Worm (Caenorhabditis elegans): Measurements from ENCODE around the gene pitr-4.

Gene pitr-4

DNA sequence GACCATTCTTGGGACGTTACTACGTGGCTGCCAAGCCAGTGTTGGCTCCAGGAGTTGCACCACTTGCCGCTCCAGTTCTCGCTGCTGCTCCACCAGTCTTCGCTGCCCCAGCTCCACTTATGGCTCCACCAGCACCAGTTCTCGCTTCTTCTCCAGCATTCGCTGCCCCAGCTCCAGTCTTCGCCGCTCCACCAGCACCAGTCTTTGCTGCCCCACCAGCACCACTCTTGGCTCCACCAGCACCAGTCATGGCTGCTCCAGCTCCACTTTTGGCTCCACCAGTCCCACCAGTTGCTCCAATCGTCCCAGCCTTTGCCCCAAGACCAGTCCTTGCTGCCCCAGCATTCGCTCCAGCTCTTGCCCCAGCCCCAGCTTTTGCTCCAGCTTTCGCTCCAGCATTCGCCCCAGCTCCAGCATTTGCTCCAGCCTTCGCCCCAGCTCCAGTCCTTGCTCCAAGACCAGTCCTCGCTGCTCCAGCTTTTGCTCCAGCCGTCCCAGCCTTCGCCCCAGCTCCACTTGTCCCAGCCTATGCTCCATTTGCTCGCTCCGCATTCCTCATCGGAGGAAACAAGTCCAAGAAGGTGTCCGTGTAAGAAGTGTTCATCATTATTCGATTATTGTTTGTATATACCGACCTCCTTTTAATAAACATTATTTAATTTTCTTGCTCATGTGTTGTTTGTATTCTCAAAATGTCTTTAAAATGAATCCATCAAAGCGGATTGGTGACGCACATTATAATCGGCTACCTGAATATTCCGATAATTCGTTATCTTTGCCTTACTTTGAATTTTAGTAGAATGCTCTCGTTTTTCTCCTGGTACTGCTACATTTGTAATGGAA, 35.6 kb downstream of the pitr-4 start, which contains the start of gene T06E4.7 (continued):
- TF ChIP-seq Y53G8AR.9 (GFP tag; conservative IDR thresholded peaks at IDR 0.05) (no peak), lir-1 (GFP tag; conservative IDR thresholded peaks at IDR 0.05) (no peak), ceh-27 (GFP tag; optimal IDR thresholded peaks at IDR 0.05) (peak; percentile 13), hrde-1 (tag; optimal IDR thresholded peaks at IDR 0.05; ENCODE audit: borderline replicate concordance) (no peak), F37B4.10 (GFP tag; IDR thresholded peaks at IDR 0.05) (0 out of 2 replicates have a peak, but pooled peaks have one; percentile 4), chd-7 (tag; optimal IDR thresholded peaks at IDR 0.05) (peak; percentile 32), ztf-25 (GFP tag; IDR thresholded peaks at IDR 0.05) (0 out of 2 replicates have a peak, but pooled peaks have one; percentile 41), dox-1 (GFP tag; IDR thresholded peaks at IDR 0.05) (0 out of 2 replicates have a peak, but pooled peaks have one; percentile 34), B0261.1 (tag; optimal IDR thresholded peaks at IDR 0.05) (no peak), rcor-1 (GFP tag; IDR thresholded peaks at IDR 0.05) (no peak), ceh-91 (GFP tag; IDR thresholded peaks at IDR 0.05) (no peak)

DNA sequence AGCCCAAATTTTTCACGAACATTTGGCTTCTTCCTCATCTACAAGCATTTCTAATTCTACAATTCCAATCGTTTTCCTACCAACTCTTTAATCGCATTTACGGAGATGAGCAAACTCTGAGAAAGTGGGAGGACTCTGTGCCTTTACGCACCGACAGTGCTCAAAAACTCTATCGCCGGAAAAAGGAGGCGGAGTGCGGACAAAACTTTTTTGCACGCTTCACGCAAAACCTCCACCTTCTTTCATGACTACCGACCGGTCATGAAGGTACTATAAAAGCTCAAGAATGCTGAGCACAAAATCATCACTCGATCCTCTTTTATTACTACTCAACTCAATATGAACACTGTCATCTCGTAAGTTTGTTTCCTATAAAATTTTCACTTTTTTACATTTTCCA, 36.3 kb downstream of the pitr-4 start, which contains the start of gene idpc-4:
Gene idpc-4, plus strand, starts transcription at position 301 of the 400 bp plus-strand sequence.
- no peak for TF ChIP-seq nhr-90 (tag; optimal IDR thresholded peaks at IDR 0.05)
- TF ChIP-seq hlh-26 (GFP tag; conservative IDR thresholded peaks at IDR 0.05): no peak
- TF ChIP-seq zim-3 (tag; optimal IDR thresholded peaks at IDR 0.05): no peak
- TF ChIP-seq lsl-1 (GFP tag; optimal IDR thresholded peaks at IDR 0.05): no peak
- no peak for TF ChIP-seq mxl-1 (tag; optimal IDR thresholded peaks at IDR 0.05)
- no peak for TF ChIP-seq ets-4 (GFP tag; optimal IDR thresholded peaks at IDR 0.05)
- no peak for TF ChIP-seq atf-7 (tag; optimal IDR thresholded peaks at IDR 0.05)
- no peak for TF ChIP-seq mes-4 (tag; optimal IDR thresholded peaks at IDR 0.05)
- no peak for TF ChIP-seq attf-6 (GFP tag; IDR thresholded peaks at IDR 0.05)
- TF ChIP-seq egl-18 (GFP tag; IDR thresholded peaks at IDR 0.05): no peak
- TF ChIP-seq K12H6.12 (tag; optimal IDR thresholded peaks at IDR 0.05): no peak
- TF ChIP-seq lin-54 (GFP tag; optimal IDR thresholded peaks at IDR 0.05): no peak
- TF ChIP-seq F52B5.7 (tag; optimal IDR thresholded peaks at IDR 0.05): no peak
- no peak for TF ChIP-seq cebp-2 (GFP tag; IDR thresholded peaks at IDR 0.05)
- TF ChIP-seq snpc-4 (GFP tag; optimal IDR thresholded peaks at IDR 0.05): no peak
- TF ChIP-seq snpc-4 (tag; optimal IDR thresholded peaks at IDR 0.05): no peak
- no peak for TF ChIP-seq lin-35 (GFP tag; optimal IDR thresholded peaks at IDR 0.05)
- no peak for TF ChIP-seq sdz-38 (tag; optimal IDR thresholded peaks at IDR 0.05)
- no peak for TF ChIP-seq somi-1 (GFP tag; optimal IDR thresholded peaks at IDR 0.05)
- no peak for TF ChIP-seq dpff-1 (tag; optimal IDR thresholded peaks at IDR 0.05)

- TF ChIP-seq ceh-40 (GFP tag; IDR thresholded peaks at IDR 0.05): no peak
- no peak for TF ChIP-seq chd-7 (tag; optimal IDR thresholded peaks at IDR 0.05)
- no peak for TF ChIP-seq ztf-18 (tag; optimal IDR thresholded peaks at IDR 0.05)
- no peak for TF ChIP-seq K12H6.12 (tag; optimal IDR thresholded peaks at IDR 0.05)
- no peak for TF ChIP-seq egl-44 (GFP tag; IDR thresholded peaks at IDR 0.05)
- TF ChIP-seq somi-1 (GFP tag; optimal IDR thresholded peaks at IDR 0.05): no peak
- TF ChIP-seq nfya-1 (tag; optimal IDR thresholded peaks at IDR 0.05; ENCODE audit: borderline replicate concordance, insufficient read depth): no peak
- no peak for TF ChIP-seq die-1 (tag; optimal IDR thresholded peaks at IDR 0.05)
Observed at ce11 chrV:9622834-9623233, 38.6 kb downstream of the pitr-4 start, which contains the start of gene idpc-5. Gene idpc-5 (minus strand): TSS chrV:9622934.

All from whole organism, young adult.